Fruit fly (Drosophila melanogaster) S2 (cell line): ENCODE data around the gene e.

Source experiments
- CG8478 ChIP-seq: fragments of >200 bp; optimal IDR thresholded peaks from 2 replicates; lab custom pipeline; 2018
- CTCF ChIP-seq, 2 experiments: fragments of >200 bp; optimal IDR thresholded peaks; 2 replicates each; lab custom pipeline; 2018

DNA sequence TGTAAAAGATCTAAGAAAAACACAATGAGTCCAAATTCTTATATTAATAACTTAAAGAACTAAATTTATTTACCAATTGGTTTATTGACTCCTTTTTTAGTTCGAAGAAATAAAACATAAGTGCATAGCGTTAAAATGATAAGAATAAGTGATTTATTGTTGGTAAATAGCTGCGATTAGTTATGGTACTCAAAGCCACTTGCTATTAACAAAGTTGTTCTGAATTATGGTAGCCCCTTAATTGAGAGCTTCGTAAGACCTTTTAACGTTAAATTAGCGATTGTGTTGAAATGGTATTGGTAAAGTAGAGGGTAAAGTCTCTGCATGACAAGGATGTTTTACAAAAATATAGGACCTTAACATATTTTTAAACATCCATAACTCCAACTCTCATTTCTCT, 8.9 kb upstream of the e start:
- TF ChIP-seq CTCF (optimal IDR thresholded peaks at IDR 0.05; lab: Kevin White, UChicago), result no peak
- TF ChIP-seq CG8478 (lab: Kevin White, UChicago), result no peak
